Fruit fly (Drosophila melanogaster) whole organism, embryonic: ENCODE measurements around the gene Notum.

Experiments used
- CG10274 ChIP-seq: fragments of 200-800 bp; sonication (Bioruptor generic); optimal IDR thresholded peaks from 3 replicates; lab custom pipeline; 2017; ENCODE audit warnings: missing biosample characterization, mild to moderate bottlenecking, missing genetic modification characterization
- CG10462 ChIP-seq: fragments of 200-800 bp; sonication (Bioruptor generic); optimal IDR thresholded peaks from 2 replicates; lab custom pipeline; 2016; ENCODE audit warnings: missing biosample characterization, missing genetic modification characterization
- CG10565 ChIP-seq: fragments of 200-800 bp; sonication (Bioruptor generic); optimal IDR thresholded peaks from 3 replicates; lab custom pipeline; 2016; ENCODE audit warnings: missing biosample characterization, mild to moderate bottlenecking, missing genetic modification characterization
- CG10959 ChIP-seq: fragments of 200-800 bp; sonication (Bioruptor generic); IDR thresholded peaks from 2 replicates; pipeline ENCODE4 v1.3.6; 2022; ENCODE audit warnings: missing biosample characterization, missing genetic modification characterization
- CG11723 ChIP-seq: fragments of 200-800 bp; sonication (Bioruptor generic); optimal IDR thresholded peaks from 2 replicates; lab custom pipeline; 2017; ENCODE audit warnings: missing biosample characterization, mild to moderate bottlenecking, missing genetic modification characterization
- CG12104 ChIP-seq: fragments of 200-800 bp; sonication (Bioruptor generic); optimal IDR thresholded peaks from 3 replicates; lab custom pipeline; 2016; ENCODE audit warnings: missing biosample characterization, missing genetic modification characterization
- CG12942 ChIP-seq: fragments of 200-800 bp; sonication (Bioruptor generic); optimal IDR thresholded peaks from 3 replicates; lab custom pipeline; 2016; ENCODE audit warnings: missing biosample characterization, missing genetic modification characterization
- CG14667 ChIP-seq: fragments of 200-800 bp; sonication (Bioruptor generic); IDR thresholded peaks from 2 replicates; pipeline ENCODE4 v1.3.6; 2022; ENCODE audit warnings: missing biosample characterization, missing genetic modification characterization
- CG15073 ChIP-seq: fragments of 200-800 bp; sonication (Bioruptor generic); optimal IDR thresholded peaks from 2 replicates; lab custom pipeline; 2016; ENCODE audit warnings: missing biosample characterization, missing genetic modification characterization
- CG18262 ChIP-seq: fragments of 200-800 bp; optimal IDR thresholded peaks from 3 replicates; lab custom pipeline; 2019; ENCODE audit warnings: missing biosample characterization, mild to moderate bottlenecking, missing genetic modification characterization, moderate library complexity
- CG2120 ChIP-seq: fragments of 200-800 bp; sonication (Bioruptor generic); optimal IDR thresholded peaks from 3 replicates; lab custom pipeline; 2016; ENCODE audit warnings: missing biosample characterization, missing genetic modification characterization
- CG30403 ChIP-seq: fragments of 200-800 bp; sonication (Bioruptor generic); optimal IDR thresholded peaks from 3 replicates; lab custom pipeline; 2016; ENCODE audit warnings: missing biosample characterization, missing genetic modification characterization
- CG31224 ChIP-seq: fragments of 200-800 bp; sonication (Bioruptor generic); IDR thresholded peaks from 2 replicates; pipeline ENCODE4 v1.3.6; 2022; ENCODE audit warnings: missing biosample characterization, missing genetic modification characterization
- CG31388 ChIP-seq: fragments of 200-800 bp; sonication (Bioruptor generic); optimal IDR thresholded peaks from 2 replicates; lab custom pipeline; 2016; ENCODE audit warnings: missing biosample characterization, missing genetic modification characterization
- CG3163 ChIP-seq: fragments of 200-800 bp; sonication (Bioruptor generic); optimal IDR thresholded peaks from 3 replicates; lab custom pipeline; 2016; ENCODE audit warnings: missing biosample characterization, missing genetic modification characterization
- CG32767 ChIP-seq: fragments of 200-800 bp; sonication (Bioruptor generic); IDR thresholded peaks from 2 replicates; pipeline ENCODE4 v1.3.6; 2022; ENCODE audit warnings: missing biosample characterization, missing genetic modification characterization
- CG32772 ChIP-seq: fragments of 200-800 bp; sonication (Bioruptor generic); IDR thresholded peaks from 2 replicates; pipeline ENCODE4 v1.3.6; 2022; ENCODE audit warnings: missing biosample characterization, missing genetic modification characterization
- CG3407 ChIP-seq: fragments of 200-800 bp; sonication (Bioruptor generic); optimal IDR thresholded peaks from 2 replicates; lab custom pipeline; 2018; ENCODE audit warnings: missing biosample characterization, mild to moderate bottlenecking, missing genetic modification characterization
- CG3847 ChIP-seq: fragments of 200-800 bp; sonication (Bioruptor generic); IDR thresholded peaks from 2 replicates; pipeline ENCODE4 v1.3.6; 2022; ENCODE audit warnings: missing biosample characterization, missing genetic modification characterization
- CG7786 ChIP-seq: fragments of 200-800 bp; sonication (Bioruptor generic); optimal IDR thresholded peaks from 2 replicates; lab custom pipeline; 2016; ENCODE audit warnings: missing biosample characterization, missing genetic modification characterization
- Chrac-16 ChIP-seq: fragments of 200-800 bp; sonication (Bioruptor generic); optimal IDR thresholded peaks from 3 replicates; lab custom pipeline; 2016; ENCODE audit warnings: missing biosample characterization, missing genetic modification characterization
- CrebB ChIP-seq: fragments of 200-800 bp; sonication (Bioruptor generic); optimal IDR thresholded peaks from 3 replicates; lab custom pipeline; 2018; ENCODE audit warnings: missing biosample characterization, mild to moderate bottlenecking, missing genetic modification characterization
- Ets97D ChIP-seq: fragments of 200-800 bp; sonication (Bioruptor generic); optimal IDR thresholded peaks from 3 replicates; lab custom pipeline; 2016; ENCODE audit warnings: missing biosample characterization, missing genetic modification characterization
- Gsc ChIP-seq: fragments of 200-800 bp; sonication (Bioruptor generic); IDR thresholded peaks from 2 replicates; pipeline ENCODE4 v1.3.6; 2022; ENCODE audit warnings: missing biosample characterization, missing genetic modification characterization
- HLHmδ ChIP-seq: fragments of 200-800 bp; sonication (Bioruptor generic); optimal IDR thresholded peaks from 2 replicates; lab custom pipeline; 2018; ENCODE audit warnings: missing biosample characterization, mild to moderate bottlenecking, missing genetic modification characterization, moderate library complexity
- Kr ChIP-seq: fragments of 200-800 bp; sonication (Bioruptor generic); optimal IDR thresholded peaks from 2 replicates; lab custom pipeline; 2017; ENCODE audit warnings: missing biosample characterization, mild to moderate bottlenecking, missing genetic modification characterization
- Mes4 ChIP-seq: fragments of 200-800 bp; sonication (Bioruptor generic); optimal IDR thresholded peaks from 2 replicates; lab custom pipeline; 2016; ENCODE audit warnings: missing biosample characterization, missing genetic modification characterization
- Optix ChIP-seq: fragments of 200-800 bp; sonication (Bioruptor generic); IDR thresholded peaks from 3 replicates; pipeline ENCODE4 v1.3.6; 2022; ENCODE audit warnings: missing biosample characterization, missing genetic modification characterization
- PHDP ChIP-seq: fragments of 200-800 bp; sonication (Bioruptor generic); optimal IDR thresholded peaks from 3 replicates; lab custom pipeline; 2018; ENCODE audit warnings: missing biosample characterization, mild to moderate bottlenecking, missing genetic modification characterization, moderate library complexity
- Scr ChIP-seq: fragments of 200-800 bp; sonication (Bioruptor generic); IDR thresholded peaks from 2 replicates; pipeline ENCODE4 v1.3.6; 2022; ENCODE audit warnings: missing biosample characterization, missing genetic modification characterization; ENCODE audit not compliant: partially characterized antibody
- TFAM ChIP-seq: fragments of 200-800 bp; sonication (Bioruptor generic); optimal IDR thresholded peaks from 2 replicates; lab custom pipeline; 2017; ENCODE audit warnings: missing biosample characterization, missing genetic modification characterization, inconsistent platforms
- Vsx1 ChIP-seq: fragments of 200-800 bp; sonication (Bioruptor generic); optimal IDR thresholded peaks from 2 replicates; lab custom pipeline; 2017; ENCODE audit warnings: missing biosample characterization, mild to moderate bottlenecking, missing genetic modification characterization, missing genetic modification reagents
- ash1 ChIP-seq: fragments of 200-800 bp; sonication (Bioruptor generic); optimal IDR thresholded peaks from 2 replicates; lab custom pipeline; 2018; ENCODE audit warnings: missing biosample characterization, mild to moderate bottlenecking, missing genetic modification characterization
- cas ChIP-seq: fragments of 200-800 bp; sonication (Bioruptor generic); IDR thresholded peaks from 2 replicates; pipeline ENCODE4 v1.3.6; 2022; ENCODE audit warnings: missing biosample characterization, missing genetic modification characterization
- chif ChIP-seq, 2 experiments: fragments of 200-800 bp; sonication (Bioruptor generic); optimal IDR thresholded peaks; 3 replicates each; lab custom pipeline; 2016; ENCODE audit warnings: missing biosample characterization in 2 of 2, missing genetic modification characterization in 2 of 2
- crp ChIP-seq, 2 experiments: fragments of 200-800 bp; sonication (Bioruptor generic); optimal IDR thresholded peaks; 2 replicates in 1 of 2; 3 replicates in 1 of 2; lab custom pipeline; 2017; ENCODE audit warnings: missing biosample characterization in 2 of 2, missing genetic modification characterization in 2 of 2, mild to moderate bottlenecking in 1 of 2, moderate library complexity in 1 of 2
- dimm ChIP-seq: fragments of 200-800 bp; sonication (Bioruptor generic); IDR thresholded peaks from 2 replicates; pipeline ENCODE4 v1.3.6; 2022; ENCODE audit warnings: missing biosample characterization, missing genetic modification characterization
- ewg ChIP-seq: fragments of 200-800 bp; sonication (Bioruptor generic); optimal IDR thresholded peaks from 3 replicates; lab custom pipeline; 2017; ENCODE audit warnings: mild to moderate bottlenecking, missing biosample characterization, missing genetic modification reagents, missing genetic modification characterization
- fd102C ChIP-seq: fragments of 200-800 bp; sonication (Bioruptor generic); optimal IDR thresholded peaks from 2 replicates; lab custom pipeline; 2018; ENCODE audit warnings: missing biosample characterization, mild to moderate bottlenecking, missing genetic modification characterization, moderate library complexity
- gcm2 ChIP-seq: fragments of 200-800 bp; sonication (Bioruptor generic); optimal IDR thresholded peaks from 2 replicates; lab custom pipeline; 2016; ENCODE audit warnings: missing biosample characterization, missing genetic modification characterization
- gro ChIP-seq: fragments of 200-800 bp; sonication (Bioruptor generic); optimal IDR thresholded peaks from 2 replicates; lab custom pipeline; 2016; ENCODE audit warnings: missing biosample characterization, missing genetic modification characterization
- gsb ChIP-seq: fragments of 200-800 bp; sonication (Bioruptor generic); IDR thresholded peaks from 2 replicates; pipeline ENCODE4 v1.3.6; 2022; ENCODE audit warnings: missing biosample characterization, missing genetic modification characterization
- hbn ChIP-seq: fragments of 200-800 bp; sonication (Bioruptor generic); IDR thresholded peaks from 2 replicates; pipeline ENCODE4 v1.3.6; 2022; ENCODE audit warnings: missing biosample characterization, missing genetic modification characterization; ENCODE audit not compliant: partially characterized antibody
- prd ChIP-seq, 3 experiments: fragments of >200 bp in 2 of 3; fragments of 200-800 bp in 1 of 3; sonication (Bioruptor generic) in 1 of 3; optimal IDR thresholded peaks in 2 of 3; IDR thresholded peaks in 1 of 3; 2 replicates in 2 of 3; 3 replicates in 1 of 3; pipeline versions ENCODE4 v1.3.6 to Lab custom; 2017 to 2022; ENCODE audit warnings: missing biosample characterization in 1 of 3, missing genetic modification characterization in 1 of 3
- pros ChIP-seq: fragments of 200-800 bp; sonication (Bioruptor generic); optimal IDR thresholded peaks from 3 replicates; lab custom pipeline; 2019; ENCODE audit warnings: missing biosample characterization, mild to moderate bottlenecking, missing genetic modification characterization, moderate library complexity
- row ChIP-seq: fragments of 200-800 bp; sonication (Bioruptor generic); IDR thresholded peaks from 3 replicates; pipeline ENCODE4 v1.3.6; 2022; ENCODE audit warnings: missing biosample characterization, missing genetic modification characterization
- scrt ChIP-seq: fragments of 200-800 bp; sonication (Bioruptor generic); optimal IDR thresholded peaks from 2 replicates; lab custom pipeline; 2018; ENCODE audit warnings: missing biosample characterization, mild to moderate bottlenecking, missing genetic modification characterization, moderate library complexity
- sd ChIP-seq: fragments of 200-800 bp; sonication (Bioruptor generic); optimal IDR thresholded peaks from 3 replicates; lab custom pipeline; 2018; ENCODE audit warnings: missing biosample characterization, mild to moderate bottlenecking, missing genetic modification characterization, moderate library complexity
- toy ChIP-seq: fragments of 200-800 bp; sonication (Bioruptor generic); IDR thresholded peaks from 2 replicates; pipeline ENCODE4 v1.3.6; 2022; ENCODE audit warnings: missing biosample characterization, missing genetic modification characterization
- usp ChIP-seq: fragments of >200 bp; optimal IDR thresholded peaks from 2 replicates; lab custom pipeline; 2017; ENCODE audit warnings: missing biosample characterization, missing genetic modification characterization
- wor ChIP-seq: fragments of 200-800 bp; sonication (Bioruptor generic); IDR thresholded peaks from 2 replicates; pipeline ENCODE4 v1.3.6; 2022; ENCODE audit warnings: missing biosample characterization, missing genetic modification characterization
- zfh2 ChIP-seq: fragments of 200-800 bp; sonication (Bioruptor generic); optimal IDR thresholded peaks from 2 replicates; lab custom pipeline; 2016; ENCODE audit warnings: missing biosample characterization, missing genetic modification characterization

Notum gene

DNA sequence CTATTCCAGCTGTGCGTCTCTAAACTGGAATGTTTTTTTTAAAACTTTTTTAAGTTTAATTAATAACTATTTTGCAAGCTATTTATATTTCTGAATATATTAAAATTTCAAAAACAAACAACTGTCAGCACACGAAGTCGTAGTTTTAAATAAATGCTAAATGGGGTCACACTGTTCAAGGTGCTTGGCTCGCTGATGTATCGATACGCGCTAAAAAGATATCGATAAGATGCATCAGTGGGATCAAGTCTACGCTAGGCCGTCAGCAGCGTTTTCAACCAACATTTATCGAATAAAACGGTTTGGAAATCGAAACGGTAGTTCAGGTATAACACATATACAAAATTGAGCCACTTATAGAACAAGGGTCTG, 27.6 kb downstream of the Notum start, which contains the start of gene Diap1 (continued):
- TF ChIP-seq CG18262 (tag; lab: Kevin White, UChicago) (no peak), Kr (GFP tag; lab: Kevin White, UChicago) (no peak), CG30403 (GFP tag; lab: Kevin White, UChicago) (no peak), CG31388 (GFP tag; lab: Kevin White, UChicago) (no peak), fd102C (GFP tag; lab: Kevin White, UChicago) (no peak), CG10462 (GFP tag; lab: Kevin White, UChicago) (no peak), CG3407 (GFP tag; lab: Kevin White, UChicago) (no peak), Scr (GFP tag; lab: Robert Waterston, UW) (peak; percentile 86), sd (no peak), CG7786 (GFP tag; lab: Kevin White, UChicago) (no peak), gro (GFP tag; lab: Kevin White, UChicago) (peak; percentile 4), Mes4 (GFP tag; lab: Kevin White, UChicago) (no peak), Optix (GFP tag; lab: Robert Waterston, UW) (no peak), gcm2 (GFP tag; lab: Kevin White, UChicago) (no peak), CG12104 (no peak), CG15073 (no peak), ewg (GFP tag; lab: Kevin White, UChicago) (no peak), dimm (GFP tag; lab: Robert Waterston, UW) (no peak), CG11723 (GFP tag; lab: Kevin White, UChicago) (no peak), cas (GFP tag; lab: Robert Waterston, UW) (no peak), usp (no peak), CG3847 (GFP tag; lab: Robert Waterston, UW) (0 out of 2 replicates have a peak, but pooled peaks have one; percentile 26), row (GFP tag; lab: Robert Waterston, UW) (0 out of 3 replicates have a peak, but pooled peaks have one; percentile 36), CG2120 (GFP tag; lab: Kevin White, UChicago) (no peak), Vsx1 (GFP tag; lab: Kevin White, UChicago) (no peak), wor (no peak), Ets97D (GFP tag; lab: Kevin White, UChicago) (peak; percentile 90), toy (GFP tag; lab: Robert Waterston, UW) (no peak), CG14667 (no peak), prd (optimal IDR thresholded peaks at IDR 0.05; lab: Kevin White, UChicago) (no peak), prd (GFP tag; IDR thresholded peaks at IDR 0.05; lab: Robert Waterston, UW) (0 out of 3 replicates have a peak, but pooled peaks have one; percentile 17), CG10959 (no peak), CrebB (tag; lab: Kevin White, UChicago) (no peak), CG10565 (GFP tag; lab: Kevin White, UChicago) (no peak), CG12942 (GFP tag; lab: Kevin White, UChicago) (no peak), CG32767 (no peak), CG3163 (no peak), TFAM (GFP tag; lab: Kevin White, UChicago) (no peak), gsb (GFP tag; lab: Robert Waterston, UW) (no peak), Gsc (no peak), pros (GFP tag; lab: Kevin White, UChicago) (no peak), chif (GFP tag; optimal IDR thresholded peaks at IDR 0.05; lab: Kevin White, UChicago) (peak in 1 of 2 experiments; percentile 10), CG31224 (GFP tag; lab: Robert Waterston, UW) (no peak), HLHmδ (GFP tag; lab: Kevin White, UChicago) (no peak), zfh2 (GFP tag; lab: Kevin White, UChicago) (no peak), Chrac-16 (no peak), crp (GFP tag; optimal IDR thresholded peaks at IDR 0.05; lab: Kevin White, UChicago) (no peak), CG32772 (0 out of 2 replicates have a peak, but pooled peaks have one; percentile 1), scrt (no peak), PHDP (tag; lab: Kevin White, UChicago) (no peak), CG10274 (GFP tag; lab: Kevin White, UChicago) (no peak), hbn (GFP tag; lab: Robert Waterston, UW) (peak; percentile 82), ash1 (GFP tag; lab: Kevin White, UChicago) (no peak)
